Fruit fly (Drosophila melanogaster) whole organism, embryonic: ENCODE results near the gene CG46026.

ENCODE experiments used
- Atf3 ChIP-seq: fragments of 200-800 bp; sonication (Bioruptor generic); optimal IDR thresholded peaks from 3 replicates; lab custom pipeline; 2016; ENCODE audit warnings: missing biosample characterization, missing genetic modification characterization
- CG10979 ChIP-seq: fragments of 200-800 bp; sonication (Bioruptor generic); optimal IDR thresholded peaks from 2 replicates; lab custom pipeline; 2018; ENCODE audit warnings: missing biosample characterization, mild to moderate bottlenecking, missing genetic modification characterization, moderate library complexity
- CG11085 ChIP-seq: fragments of 200-800 bp; sonication (Bioruptor generic); IDR thresholded peaks from 2 replicates; pipeline ENCODE4 v1.3.6; 2022; ENCODE audit warnings: missing biosample characterization, missing genetic modification characterization
- CG13123 ChIP-seq: fragments of 200-800 bp; sonication (Bioruptor generic); optimal IDR thresholded peaks from 2 replicates; lab custom pipeline; 2016; ENCODE audit warnings: missing biosample characterization, missing genetic modification characterization
- CG13775 ChIP-seq: fragments of 200-800 bp; sonication (Bioruptor generic); optimal IDR thresholded peaks from 3 replicates; lab custom pipeline; 2017; ENCODE audit warnings: missing biosample characterization, mild to moderate bottlenecking, missing genetic modification characterization
- CG14050 ChIP-seq: fragments of 200-800 bp; sonication (Bioruptor generic); IDR thresholded peaks from 3 replicates; pipeline ENCODE4 v1.3.6; 2022; ENCODE audit warnings: missing biosample characterization, missing genetic modification characterization
- CG14441 ChIP-seq: fragments of 200-800 bp; sonication (Bioruptor generic); IDR thresholded peaks from 2 replicates; pipeline ENCODE4 v1.3.6; 2022; ENCODE audit warnings: missing biosample characterization, missing genetic modification characterization
- CG2199 ChIP-seq: fragments of 200-800 bp; sonication (Bioruptor generic); IDR thresholded peaks from 3 replicates; pipeline ENCODE4 v1.3.6; 2022; ENCODE audit warnings: missing biosample characterization, missing genetic modification characterization
- CG4617 ChIP-seq: fragments of 200-800 bp; sonication (Bioruptor generic); optimal IDR thresholded peaks from 3 replicates; lab custom pipeline; 2016; ENCODE audit warnings: missing biosample characterization, missing genetic modification characterization, borderline replicate concordance
- CG6813 ChIP-seq: fragments of 200-800 bp; sonication (Bioruptor generic); optimal IDR thresholded peaks from 2 replicates; lab custom pipeline; 2017; ENCODE audit warnings: missing biosample characterization, missing genetic modification characterization, mild to moderate bottlenecking, moderate library complexity, missing genetic modification reagents
- D ChIP-seq, 2 experiments: fragments of 200-800 bp in 1 of 2; fragments of >200 bp in 1 of 2; sonication (Bioruptor generic) in 1 of 2; optimal IDR thresholded peaks; 2 replicates in 1 of 2; 3 replicates in 1 of 2; lab custom pipeline; 2017; ENCODE audit warnings: mild to moderate bottlenecking in 1 of 2, missing biosample characterization in 1 of 2, missing genetic modification characterization in 1 of 2, missing genetic modification reagents in 1 of 2
- Drgx ChIP-seq: fragments of 200-800 bp; sonication (Bioruptor generic); IDR thresholded peaks from 2 replicates; pipeline ENCODE4 v1.3.6; 2022; ENCODE audit warnings: missing biosample characterization, missing genetic modification characterization
- Elba2 ChIP-seq: fragments of 200-800 bp; sonication (Bioruptor generic); optimal IDR thresholded peaks from 3 replicates; lab custom pipeline; 2016; ENCODE audit warnings: missing biosample characterization, missing genetic modification characterization
- Gug ChIP-seq: fragments of 200-800 bp; sonication (Bioruptor generic); IDR thresholded peaks from 4 replicates; pipeline ENCODE4 v1.3.6; 2022; ENCODE audit warnings: missing biosample characterization, missing genetic modification characterization
- HLHmδ ChIP-seq: fragments of 200-800 bp; sonication (Bioruptor generic); optimal IDR thresholded peaks from 2 replicates; lab custom pipeline; 2018; ENCODE audit warnings: missing biosample characterization, mild to moderate bottlenecking, missing genetic modification characterization, moderate library complexity
- MBD-R2 ChIP-seq: fragments of 200-800 bp; sonication (Bioruptor generic); IDR thresholded peaks from 2 replicates; pipeline ENCODE4 v1.3.6; 2022; ENCODE audit warnings: missing biosample characterization, missing genetic modification characterization
- Med ChIP-seq: fragments of 200-800 bp; sonication (Bioruptor generic); peaks from one replicate; lab custom pipeline; 2016; ENCODE audit warnings: missing biosample characterization, missing genetic modification characterization, mild to moderate bottlenecking, inconsistent platforms, moderate library complexity
- Neu2 ChIP-seq: fragments of 200-800 bp; sonication (Bioruptor generic); optimal IDR thresholded peaks from 3 replicates; lab custom pipeline; 2016; ENCODE audit warnings: missing biosample characterization, missing genetic modification characterization, borderline replicate concordance
- Nf-YB ChIP-seq: fragments of 200-800 bp; sonication (Bioruptor generic); optimal IDR thresholded peaks from 3 replicates; lab custom pipeline; 2019; ENCODE audit warnings: missing biosample characterization, mild to moderate bottlenecking, missing genetic modification characterization, moderate library complexity
- ac ChIP-seq: fragments of 200-800 bp; sonication (Bioruptor generic); optimal IDR thresholded peaks from 3 replicates; lab custom pipeline; 2017; ENCODE audit warnings: missing biosample characterization, mild to moderate bottlenecking, missing genetic modification characterization
- ash1 ChIP-seq: fragments of 200-800 bp; sonication (Bioruptor generic); optimal IDR thresholded peaks from 2 replicates; lab custom pipeline; 2018; ENCODE audit warnings: missing biosample characterization, mild to moderate bottlenecking, missing genetic modification characterization
- br ChIP-seq: fragments of >200 bp; optimal IDR thresholded peaks from 2 replicates; lab custom pipeline; 2017
- cg ChIP-seq: fragments of 200-800 bp; sonication (Bioruptor generic); optimal IDR thresholded peaks from 3 replicates; lab custom pipeline; 2019; ENCODE audit warnings: missing biosample characterization, mild to moderate bottlenecking, missing genetic modification characterization, moderate library complexity
- crol ChIP-seq: fragments of 200-800 bp; sonication (Bioruptor generic); IDR thresholded peaks from 2 replicates; pipeline ENCODE4 v1.3.6; 2022; ENCODE audit warnings: missing biosample characterization, missing genetic modification characterization
- fd102C ChIP-seq: fragments of 200-800 bp; sonication (Bioruptor generic); optimal IDR thresholded peaks from 2 replicates; lab custom pipeline; 2018; ENCODE audit warnings: missing biosample characterization, mild to moderate bottlenecking, missing genetic modification characterization, moderate library complexity
- grn ChIP-seq: fragments of 200-800 bp; sonication (Bioruptor generic); optimal IDR thresholded peaks from 3 replicates; lab custom pipeline; 2017; ENCODE audit warnings: missing biosample characterization, missing genetic modification characterization
- pan ChIP-seq, 4 experiments: fragments of >200 bp in 3 of 4; fragments of 200-800 bp in 1 of 4; sonication (Bioruptor generic) in 1 of 4; optimal IDR thresholded peaks in 3 of 4; IDR thresholded peaks in 1 of 4; 2 replicates each; pipeline versions ENCODE4 v1.3.6 to Lab custom; 2017 to 2022; ENCODE audit warnings: missing biosample characterization in 2 of 4, missing genetic modification characterization in 2 of 4, mixed read lengths in 1 of 4
- pfk ChIP-seq: fragments of 200-800 bp; sonication (Bioruptor generic); optimal IDR thresholded peaks from 2 replicates; lab custom pipeline; 2018; ENCODE audit warnings: missing biosample characterization, mild to moderate bottlenecking, missing genetic modification characterization, moderate library complexity
- pzg ChIP-seq: fragments of 200-800 bp; sonication (Bioruptor generic); optimal IDR thresholded peaks from 3 replicates; lab custom pipeline; 2018; ENCODE audit warnings: missing biosample characterization, mild to moderate bottlenecking, missing genetic modification characterization, moderate library complexity
- slou ChIP-seq: fragments of 200-800 bp; sonication (Bioruptor generic); optimal IDR thresholded peaks from 3 replicates; lab custom pipeline; 2016; ENCODE audit warnings: missing biosample characterization, missing genetic modification characterization
- slp2 ChIP-seq: fragments of 200-800 bp; sonication (Bioruptor generic); optimal IDR thresholded peaks from 2 replicates; lab custom pipeline; 2016; ENCODE audit warnings: missing biosample characterization, missing genetic modification characterization
- sr ChIP-seq: fragments of 200-800 bp; sonication (Bioruptor generic); IDR thresholded peaks from 3 replicates; pipeline ENCODE4 v1.3.6; 2022; ENCODE audit warnings: missing biosample characterization, missing genetic modification characterization
- stc ChIP-seq: fragments of 200-800 bp; sonication (Bioruptor generic); IDR thresholded peaks from 2 replicates; pipeline ENCODE4 v1.3.6; 2022; ENCODE audit warnings: missing biosample characterization, missing genetic modification characterization
- sug ChIP-seq: fragments of 200-800 bp; optimal IDR thresholded peaks from 2 replicates; lab custom pipeline; 2019; ENCODE audit warnings: missing biosample characterization, mild to moderate bottlenecking, missing genetic modification characterization, moderate library complexity
- tgo ChIP-seq: fragments of 200-800 bp; sonication (Bioruptor generic); IDR thresholded peaks from 3 replicates; pipeline ENCODE4 v1.3.6; 2022; ENCODE audit warnings: missing biosample characterization, missing genetic modification characterization
- tio ChIP-seq: fragments of 200-800 bp; sonication (Bioruptor generic); optimal IDR thresholded peaks from 2 replicates; lab custom pipeline; 2017; ENCODE audit warnings: missing biosample characterization, missing genetic modification characterization, inconsistent platforms
- vnd ChIP-seq: fragments of 200-800 bp; sonication (Bioruptor generic); IDR thresholded peaks from 3 replicates; pipeline ENCODE4 v1.3.6; 2022; ENCODE audit warnings: missing biosample characterization, missing genetic modification characterization; ENCODE audit not compliant: partially characterized antibody
- z ChIP-seq: fragments of 200-800 bp; sonication (Bioruptor generic); IDR thresholded peaks from 3 replicates; pipeline ENCODE4 v1.3.6; 2022; ENCODE audit warnings: missing biosample characterization, missing genetic modification characterization
- zen ChIP-seq: fragments of 200-800 bp; sonication (Bioruptor generic); optimal IDR thresholded peaks from 3 replicates; lab custom pipeline; 2018; ENCODE audit warnings: missing biosample characterization, mild to moderate bottlenecking, missing genetic modification characterization, moderate library complexity

CG46026 gene

DNA sequence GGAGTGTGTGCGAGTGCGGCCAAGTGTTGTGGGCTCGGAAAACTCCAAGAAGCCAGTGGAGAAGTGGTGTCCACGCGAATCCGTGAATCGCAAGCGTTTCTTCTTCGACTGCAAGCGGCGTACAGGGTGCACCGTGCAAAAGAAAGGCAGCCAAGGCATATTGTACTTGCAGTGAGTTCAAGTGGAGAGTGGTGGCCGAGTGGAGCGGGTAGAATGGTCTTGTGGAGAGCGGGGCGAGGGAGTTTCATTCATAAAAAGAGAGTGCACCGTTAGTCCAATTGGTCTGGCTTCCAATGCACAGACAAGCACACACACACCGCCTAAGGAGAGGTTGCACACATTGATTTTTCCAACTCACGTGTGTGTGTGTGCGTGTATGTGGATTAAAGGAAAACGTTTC lies 44.5 kb downstream of the CG46026 start (continued):
- TF ChIP-seq slp2 (GFP tag; lab: Kevin White, UChicago), result no peak
- TF ChIP-seq D (optimal IDR thresholded peaks at IDR 0.05; lab: Kevin White, UChicago), result peak; percentile 4
- TF ChIP-seq D (GFP tag; optimal IDR thresholded peaks at IDR 0.05; lab: Kevin White, UChicago), result no peak
- TF ChIP-seq Med (GFP tag; lab: Kevin White, UChicago), result peak; percentile 27
- peak; percentile 21 for TF ChIP-seq CG6813 (GFP tag; lab: Kevin White, UChicago)
- TF ChIP-seq MBD-R2 (GFP tag; lab: Robert Waterston, UW), result peak; percentile 13; the same call in 1 of the 2 replicates
- TF ChIP-seq Nf-YB (GFP tag; lab: Kevin White, UChicago), result peak; percentile 21
- peak; percentile 85 for TF ChIP-seq cg (GFP tag; lab: Kevin White, UChicago)
- TF ChIP-seq Drgx (GFP tag; lab: Robert Waterston, UW), result peak; percentile 23; the same call in 1 of the 2 replicates
- no peak for TF ChIP-seq slou (GFP tag; lab: Kevin White, UChicago)
- no peak for TF ChIP-seq tio (GFP tag; lab: Kevin White, UChicago)
- peak; percentile 39 for TF ChIP-seq Neu2 (GFP tag; lab: Kevin White, UChicago)
- TF ChIP-seq CG11085 (GFP tag; lab: Robert Waterston, UW), result no peak
- TF ChIP-seq pfk (GFP tag; lab: Kevin White, UChicago), result no peak
- TF ChIP-seq CG4617 (GFP tag; lab: Kevin White, UChicago), result peak; percentile 72
- peak; percentile 61 for TF ChIP-seq crol (GFP tag; lab: Robert Waterston, UW)
- no peak for TF ChIP-seq pan (optimal IDR thresholded peaks at IDR 0.05; lab: Kevin White, UChicago)
- TF ChIP-seq pan (GFP tag; optimal IDR thresholded peaks at IDR 0.05 in 1 of 2, IDR thresholded peaks at IDR 0.05 in 1 of 2), result peak in 1 of 2 experiments; percentile 22
- TF ChIP-seq CG13123 (GFP tag; lab: Kevin White, UChicago), result no peak
- peak; percentile 66; the same call in 1 of the 3 replicates for TF ChIP-seq CG2199 (GFP tag; lab: Robert Waterston, UW)
- TF ChIP-seq sr (GFP tag; lab: Robert Waterston, UW), result no peak; the same call in 2 of the 3 replicates
- TF ChIP-seq grn (GFP tag; lab: Kevin White, UChicago), result no peak
- TF ChIP-seq fd102C, result no peak
- TF ChIP-seq br, result no peak
- TF ChIP-seq vnd (GFP tag; lab: Robert Waterston, UW), result no peak
- 0 out of 3 replicates have a peak, but pooled peaks have one; percentile 31 for TF ChIP-seq z (GFP tag; lab: Robert Waterston, UW)
- no peak for TF ChIP-seq CG13775 (GFP tag; lab: Kevin White, UChicago)
- 0 out of 2 replicates have a peak, but pooled peaks have one; percentile 11 for TF ChIP-seq stc (GFP tag; lab: Robert Waterston, UW)
- no peak for TF ChIP-seq CG10979
- TF ChIP-seq CG14441 (GFP tag; lab: Robert Waterston, UW), result no peak
- no peak for TF ChIP-seq zen (tag; lab: Kevin White, UChicago)
- TF ChIP-seq tgo, result no peak
- no peak for TF ChIP-seq sug (tag; lab: Kevin White, UChicago)
- TF ChIP-seq Atf3 (GFP tag; lab: Kevin White, UChicago), result no peak
- TF ChIP-seq pzg, result no peak
- TF ChIP-seq CG14050 (GFP tag; lab: Robert Waterston, UW), result no peak
- TF ChIP-seq Gug (GFP tag; lab: Robert Waterston, UW), result no peak
- no peak for TF ChIP-seq ash1
- TF ChIP-seq Elba2 (GFP tag; lab: Kevin White, UChicago), result peak; percentile 56
- TF ChIP-seq ac, result no peak
- peak; percentile 20 for TF ChIP-seq HLHmδ (GFP tag; lab: Kevin White, UChicago)
